Fruit fly (Drosophila melanogaster) whole organism, embryonic: ENCODE data around the gene Zasp66.

ENCODE experiments used
- Antp ChIP-seq: fragments of 200-800 bp; sonication (Bioruptor generic); optimal IDR thresholded peaks from 3 replicates; lab custom pipeline; 2016; ENCODE audit warnings: missing biosample characterization, missing genetic modification characterization
- CG8281 ChIP-seq: fragments of 200-800 bp; sonication (Bioruptor generic); optimal IDR thresholded peaks from 2 replicates; lab custom pipeline; 2018; ENCODE audit warnings: missing biosample characterization, mild to moderate bottlenecking, missing genetic modification characterization, moderate library complexity
- Dek ChIP-seq: fragments of 200-800 bp; sonication (Bioruptor generic); optimal IDR thresholded peaks from 3 replicates; lab custom pipeline; 2019; ENCODE audit warnings: missing biosample characterization, mild to moderate bottlenecking, missing genetic modification characterization, moderate library complexity
- az2 ChIP-seq: fragments of 200-800 bp; sonication (Bioruptor generic); optimal IDR thresholded peaks from 3 replicates; lab custom pipeline; 2016; ENCODE audit warnings: missing biosample characterization, missing genetic modification characterization
- pan ChIP-seq, 4 experiments: fragments of >200 bp in 3 of 4; fragments of 200-800 bp in 1 of 4; sonication (Bioruptor generic) in 1 of 4; optimal IDR thresholded peaks in 3 of 4; IDR thresholded peaks in 1 of 4; 2 replicates each; pipeline versions ENCODE4 v1.3.6 to Lab custom; 2017 to 2022; ENCODE audit warnings: missing biosample characterization in 2 of 4, missing genetic modification characterization in 2 of 4, mixed read lengths in 1 of 4
- pfk ChIP-seq: fragments of 200-800 bp; sonication (Bioruptor generic); optimal IDR thresholded peaks from 2 replicates; lab custom pipeline; 2018; ENCODE audit warnings: missing biosample characterization, mild to moderate bottlenecking, missing genetic modification characterization, moderate library complexity
- ranshi ChIP-seq: fragments of 200-800 bp; sonication (Bioruptor generic); IDR thresholded peaks from 2 replicates; pipeline ENCODE4 v1.3.6; 2022; ENCODE audit warnings: missing biosample characterization, missing genetic modification characterization
- salm ChIP-seq: fragments of 200-800 bp; sonication (Bioruptor generic); optimal IDR thresholded peaks from 2 replicates; lab custom pipeline; 2018; ENCODE audit warnings: missing biosample characterization, mild to moderate bottlenecking, missing genetic modification characterization

- TF ChIP-seq CG8281 (tag; lab: Kevin White, UChicago) (no peak), ranshi (GFP tag; lab: Robert Waterston, UW) (no peak), pan (optimal IDR thresholded peaks at IDR 0.05; lab: Kevin White, UChicago) (no peak), pan (GFP tag; optimal IDR thresholded peaks at IDR 0.05 in 1 of 2, IDR thresholded peaks at IDR 0.05 in 1 of 2) (no peak), salm (tag; lab: Kevin White, UChicago) (no peak), Antp (GFP tag; lab: Kevin White, UChicago) (no peak), pfk (no peak), Dek (no peak), az2 (GFP tag; lab: Kevin White, UChicago) (no peak)
These were observed 44.9 kb downstream of the Zasp66 start for dm6 chr3L:8669087-8669486.
